Fruit fly (Drosophila melanogaster) S2 (cell line): Measurements from ENCODE around the gene CG31819.

Experiments used
- CG8478 ChIP-seq: fragments of >200 bp; optimal IDR thresholded peaks from 2 replicates; lab custom pipeline; 2018
- CTCF ChIP-seq, 2 experiments: fragments of >200 bp; optimal IDR thresholded peaks; 2 replicates each; lab custom pipeline; 2018

DNA sequence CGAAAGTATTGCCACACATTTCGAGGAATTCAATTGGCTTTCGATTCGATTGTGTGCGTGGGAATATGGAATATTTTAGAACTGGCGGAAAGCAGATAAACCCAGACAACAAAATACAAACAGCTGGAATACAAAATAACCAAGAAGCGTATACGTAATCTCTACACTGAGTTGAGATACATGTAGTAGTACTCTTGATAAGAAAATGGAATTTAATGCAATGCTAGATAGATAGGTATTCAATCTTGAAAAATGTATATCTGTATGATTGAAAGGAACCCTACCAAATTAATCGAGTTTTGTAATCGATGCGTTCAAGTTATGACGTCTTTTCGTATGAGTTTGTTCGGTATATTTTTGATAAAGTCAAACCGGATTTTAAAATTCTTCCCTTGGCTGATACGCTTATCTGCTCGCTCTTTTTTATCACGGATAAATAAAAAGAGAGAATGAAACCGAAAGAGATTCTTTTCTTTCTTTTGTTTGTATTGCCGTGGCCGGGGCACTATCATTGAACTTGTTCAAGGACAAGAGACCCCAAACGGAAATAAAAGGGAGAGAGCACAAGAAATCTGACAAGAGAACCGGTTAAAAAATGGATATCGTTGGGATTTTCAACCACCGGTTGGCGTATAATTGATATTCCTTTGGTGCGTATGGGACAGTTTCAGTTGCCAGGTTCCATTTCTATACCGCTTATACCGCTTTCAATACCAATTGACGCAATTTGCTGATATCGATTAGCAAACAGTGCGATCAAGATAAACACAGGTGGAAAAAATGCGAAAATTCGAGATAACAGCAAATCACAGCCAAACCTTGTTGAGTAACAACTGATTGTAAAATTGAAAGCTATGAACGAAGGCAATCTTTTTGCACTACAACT, 44.2 kb downstream of the CG31819 start:
- no peak for TF ChIP-seq CG8478 (lab: Kevin White, UChicago)
- TF ChIP-seq CTCF (optimal IDR thresholded peaks at IDR 0.05; lab: Kevin White, UChicago) = no peak
